Worm (Caenorhabditis elegans) whole organism, L1 larva: Measurements from ENCODE around the gene C17H11.1.

Experiments used
- alr-1 ChIP-seq: fragments of 200-800 bp; sonication (Bioruptor generic); optimal IDR thresholded peaks from 2 replicates; lab custom pipeline; 2018; ENCODE audit warnings: borderline replicate concordance, mild to moderate bottlenecking, missing genetic modification characterization, missing compliant biosample characterization
- snpc-4 ChIP-seq: fragments of 150-350 bp; optimal IDR thresholded peaks from 2 replicates; lab custom pipeline; 2014; ENCODE audit warnings: missing biosample characterization, missing genetic modification characterization
- unc-86 ChIP-seq: sonication (generic microtip); optimal IDR thresholded peaks from 2 replicates; lab custom pipeline; 2016; ENCODE audit warnings: missing genetic modification characterization, missing compliant biosample characterization

DNA sequence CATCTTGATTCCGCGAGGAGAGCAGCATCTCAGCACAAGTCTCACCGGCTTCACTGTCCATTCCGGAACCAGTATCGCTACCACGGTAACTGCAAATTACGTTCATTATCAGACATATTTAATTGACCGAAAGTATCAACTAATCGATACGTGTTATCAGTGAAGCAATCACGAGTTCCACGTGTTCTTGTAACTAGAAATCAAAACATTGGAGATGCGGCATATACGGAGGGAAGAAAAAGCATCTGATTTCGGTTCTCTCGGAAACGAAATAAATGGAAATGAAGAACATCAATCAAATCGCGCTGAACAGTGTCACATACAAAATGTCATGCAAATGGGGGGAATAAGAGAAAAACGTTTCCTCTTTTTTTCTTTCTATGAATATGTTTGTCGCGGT lies 19.5 kb downstream of the C17H11.1 start:
- TF ChIP-seq snpc-4 (tag; lab: Kevin White, UChicago), result no peak
- no peak for TF ChIP-seq unc-86 (tag; lab: Kevin White, UChicago)
- no peak for TF ChIP-seq alr-1 (tag; lab: Kevin White, UChicago)
